Worm (Caenorhabditis elegans): ENCODE measurements around the gene pen-2.

pen-2 gene

ce11 chrIII:11360156-11360555 lies 17.0 kb downstream of the pen-2 start, which contains the start of gene T28D6.4:
Gene T28D6.4 (plus strand): TSS chrIII:11360456.
- TF ChIP-seq pes-1 (GFP tag; IDR thresholded peaks at IDR 0.05) (no peak), ets-7 (tag; optimal IDR thresholded peaks at IDR 0.05) (no peak)

- TF ChIP-seq tra-4 (tag; optimal IDR thresholded peaks at IDR 0.05) (no peak), ets-7 (tag; optimal IDR thresholded peaks at IDR 0.05) (no peak), ceh-13 (GFP tag; optimal IDR thresholded peaks at IDR 0.05) (no peak)
Observed at ce11 chrIII:11361394-11361793, 18.3 kb downstream of the pen-2 start.

ce11 chrIII:11362915-11363314 lies 19.8 kb downstream of the pen-2 start:
- TF ChIP-seq hmbx-1 (tag; optimal IDR thresholded peaks at IDR 0.05) (no peak), hmg-4 (GFP tag; optimal IDR thresholded peaks at IDR 0.05) (peak; percentile 15)

ce11 chrIII:11366467-11366866 lies 23.3 kb downstream of the pen-2 start, which contains the start of gene T28D6.3:
Gene T28D6.3 (plus strand): TSS chrIII:11366767.
- TF ChIP-seq flt-1 (GFP tag; IDR thresholded peaks at IDR 0.05), result no peak
- no peak for TF ChIP-seq ets-7 (tag; optimal IDR thresholded peaks at IDR 0.05)
- TF ChIP-seq hnd-1 (tag; optimal IDR thresholded peaks at IDR 0.05), result no peak
- TF ChIP-seq hmbx-1 (tag; optimal IDR thresholded peaks at IDR 0.05), result no peak
- no peak for TF ChIP-seq sea-1 (GFP tag; conservative IDR thresholded peaks at IDR 0.05)

- TF ChIP-seq pes-1 (GFP tag; IDR thresholded peaks at IDR 0.05) (peak; percentile 95), sea-1 (GFP tag; conservative IDR thresholded peaks at IDR 0.05) (peak; percentile 94), F13C5.2 (tag; optimal IDR thresholded peaks at IDR 0.05) (peak; percentile 92), ets-7 (tag; optimal IDR thresholded peaks at IDR 0.05) (peak; percentile 82), B0310.2 (tag; optimal IDR thresholded peaks at IDR 0.05) (peak; percentile 88), ceh-36 (tag; optimal IDR thresholded peaks at IDR 0.05) (peak; percentile 92), hnd-1 (tag; optimal IDR thresholded peaks at IDR 0.05) (peak; percentile 84), tra-4 (tag; optimal IDR thresholded peaks at IDR 0.05) (peak; percentile 84), ama-1 (optimal IDR thresholded peaks at IDR 0.05) (no peak), tbx-37 (GFP tag; conservative IDR thresholded peaks at IDR 0.05) (peak; percentile 91), scrt-1 (GFP tag; IDR thresholded peaks at IDR 0.05) (peak; percentile 96), ceh-13 (GFP tag; optimal IDR thresholded peaks at IDR 0.05) (peak; percentile 80), flt-1 (GFP tag; IDR thresholded peaks at IDR 0.05) (peak; percentile 93), hmbx-1 (tag; optimal IDR thresholded peaks at IDR 0.05) (peak; percentile 81), aly-1 (tag; optimal IDR thresholded peaks at IDR 0.05) (peak; percentile 93), tbx-11 (GFP tag; IDR thresholded peaks at IDR 0.05) (peak; percentile 93), hmg-4 (GFP tag; optimal IDR thresholded peaks at IDR 0.05) (peak; percentile 96)
Observed at ce11 chrIII:11371236-11371635, 28.1 kb downstream of the pen-2 start.

ce11 chrIII:11371688-11372087 lies 28.6 kb downstream of the pen-2 start, which contains the start of gene tba-7:
Gene tba-7 (minus strand): TSS chrIII:11371788.
- TF ChIP-seq tbx-37 (GFP tag; conservative IDR thresholded peaks at IDR 0.05), result no peak
- TF ChIP-seq tra-4 (tag; optimal IDR thresholded peaks at IDR 0.05), result no peak
- no peak for TF ChIP-seq ama-1 (optimal IDR thresholded peaks at IDR 0.05)
- TF ChIP-seq hnd-1 (tag; optimal IDR thresholded peaks at IDR 0.05), result no peak
- TF ChIP-seq B0310.2 (tag; optimal IDR thresholded peaks at IDR 0.05), result no peak
- no peak for TF ChIP-seq hmg-4 (GFP tag; optimal IDR thresholded peaks at IDR 0.05)
- TF ChIP-seq pes-1 (GFP tag; IDR thresholded peaks at IDR 0.05), result no peak

ce11 chrIII:11372199-11372938 lies 29.2 kb downstream of the pen-2 start:
- TF ChIP-seq hmbx-1 (tag; optimal IDR thresholded peaks at IDR 0.05) (no peak), ceh-36 (tag; optimal IDR thresholded peaks at IDR 0.05) (no peak), flt-1 (GFP tag; IDR thresholded peaks at IDR 0.05) (no peak), hnd-1 (tag; optimal IDR thresholded peaks at IDR 0.05) (no peak), scrt-1 (GFP tag; IDR thresholded peaks at IDR 0.05) (no peak), pes-1 (GFP tag; IDR thresholded peaks at IDR 0.05) (no peak), hmg-4 (GFP tag; optimal IDR thresholded peaks at IDR 0.05) (no peak), aly-1 (tag; optimal IDR thresholded peaks at IDR 0.05) (no peak), ama-1 (optimal IDR thresholded peaks at IDR 0.05) (no peak), ets-7 (tag; optimal IDR thresholded peaks at IDR 0.05) (no peak)

- TF ChIP-seq tbx-37 (GFP tag; conservative IDR thresholded peaks at IDR 0.05) (no peak), ets-7 (tag; optimal IDR thresholded peaks at IDR 0.05) (no peak), sea-1 (GFP tag; conservative IDR thresholded peaks at IDR 0.05) (no peak), hmbx-1 (tag; optimal IDR thresholded peaks at IDR 0.05) (no peak), ama-1 (optimal IDR thresholded peaks at IDR 0.05) (no peak), tbx-11 (GFP tag; IDR thresholded peaks at IDR 0.05) (no peak), F13C5.2 (tag; optimal IDR thresholded peaks at IDR 0.05) (no peak), hnd-1 (tag; optimal IDR thresholded peaks at IDR 0.05) (no peak), tra-4 (tag; optimal IDR thresholded peaks at IDR 0.05) (no peak), hmg-4 (GFP tag; optimal IDR thresholded peaks at IDR 0.05) (no peak), scrt-1 (GFP tag; IDR thresholded peaks at IDR 0.05) (no peak), pes-1 (GFP tag; IDR thresholded peaks at IDR 0.05) (no peak), aly-1 (tag; optimal IDR thresholded peaks at IDR 0.05) (no peak), flt-1 (GFP tag; IDR thresholded peaks at IDR 0.05) (no peak), ceh-13 (GFP tag; optimal IDR thresholded peaks at IDR 0.05) (no peak), B0310.2 (tag; optimal IDR thresholded peaks at IDR 0.05) (no peak), ceh-36 (tag; optimal IDR thresholded peaks at IDR 0.05) (no peak)
Observed at ce11 chrIII:11377880-11378279, 34.8 kb downstream of the pen-2 start, which contains the start of gene dpy-18. Gene dpy-18 (minus strand): TSS chrIII:11377980.

All from whole organism, early embryonic.